Fruit fly (Drosophila melanogaster) whole organism, embryonic: ENCODE results near the gene mei-P26.

Experiments
- Aef1 ChIP-seq: fragments of 200-800 bp; sonication (Bioruptor generic); IDR thresholded peaks from 3 replicates; pipeline ENCODE4 v1.3.6; 2022; ENCODE audit warnings: missing biosample characterization, missing genetic modification characterization
- Bgb ChIP-seq: fragments of 200-800 bp; sonication (Bioruptor generic); IDR thresholded peaks from 2 replicates; pipeline ENCODE4 v1.3.6; 2022; ENCODE audit warnings: missing biosample characterization, missing genetic modification characterization; ENCODE audit not compliant: partially characterized antibody
- CG10565 ChIP-seq: fragments of 200-800 bp; sonication (Bioruptor generic); optimal IDR thresholded peaks from 3 replicates; lab custom pipeline; 2016; ENCODE audit warnings: missing biosample characterization, mild to moderate bottlenecking, missing genetic modification characterization
- CG11085 ChIP-seq: fragments of 200-800 bp; sonication (Bioruptor generic); IDR thresholded peaks from 2 replicates; pipeline ENCODE4 v1.3.6; 2022; ENCODE audit warnings: missing biosample characterization, missing genetic modification characterization
- CG14014 ChIP-seq: fragments of 200-800 bp; sonication (Bioruptor generic); IDR thresholded peaks from 2 replicates; pipeline ENCODE4 v1.3.6; 2022; ENCODE audit warnings: missing biosample characterization, missing genetic modification characterization
- CG14441 ChIP-seq: fragments of 200-800 bp; sonication (Bioruptor generic); IDR thresholded peaks from 2 replicates; pipeline ENCODE4 v1.3.6; 2022; ENCODE audit warnings: missing biosample characterization, missing genetic modification characterization
- CG14667 ChIP-seq: fragments of 200-800 bp; sonication (Bioruptor generic); IDR thresholded peaks from 2 replicates; pipeline ENCODE4 v1.3.6; 2022; ENCODE audit warnings: missing biosample characterization, missing genetic modification characterization
- CG14710 ChIP-seq: fragments of 200-800 bp; sonication (Bioruptor generic); optimal IDR thresholded peaks from 3 replicates; lab custom pipeline; 2019; ENCODE audit warnings: missing biosample characterization, mild to moderate bottlenecking, missing genetic modification characterization, moderate library complexity
- CG15011 ChIP-seq: fragments of 200-800 bp; sonication (Bioruptor generic); optimal IDR thresholded peaks from 3 replicates; lab custom pipeline; 2018; ENCODE audit warnings: missing biosample characterization, mild to moderate bottlenecking, missing genetic modification characterization
- CG15696 ChIP-seq: fragments of 200-800 bp; sonication (Bioruptor generic); optimal IDR thresholded peaks from 2 replicates; lab custom pipeline; 2019; ENCODE audit warnings: missing biosample characterization, mild to moderate bottlenecking, missing genetic modification characterization, moderate library complexity
- CG34224 ChIP-seq: fragments of 200-800 bp; sonication (Bioruptor generic); IDR thresholded peaks from 3 replicates; pipeline ENCODE4 v1.3.6; 2022; ENCODE audit warnings: missing biosample characterization, missing genetic modification characterization; ENCODE audit not compliant: partially characterized antibody
- CG34422 ChIP-seq: fragments of 200-800 bp; sonication (Bioruptor generic); IDR thresholded peaks from 3 replicates; pipeline ENCODE4 v1.3.6; 2022; ENCODE audit warnings: missing biosample characterization, missing genetic modification characterization
- CG4424 ChIP-seq: fragments of 200-800 bp; sonication (Bioruptor generic); optimal IDR thresholded peaks from 3 replicates; lab custom pipeline; 2016; ENCODE audit warnings: missing biosample characterization, missing genetic modification characterization
- CG4854 ChIP-seq: fragments of 200-800 bp; sonication (Bioruptor generic); optimal IDR thresholded peaks from 2 replicates; lab custom pipeline; 2016; ENCODE audit warnings: missing biosample characterization, missing genetic modification characterization, inconsistent platforms
- CG5180 ChIP-seq: fragments of 200-800 bp; sonication (Bioruptor generic); optimal IDR thresholded peaks from 3 replicates; lab custom pipeline; 2017; ENCODE audit warnings: missing biosample characterization, missing genetic modification characterization, mild to moderate bottlenecking, moderate library complexity, missing genetic modification reagents
- CG5953 ChIP-seq: fragments of 200-800 bp; sonication (Bioruptor generic); IDR thresholded peaks from 2 replicates; pipeline ENCODE4 v1.3.6; 2022; ENCODE audit warnings: missing biosample characterization, missing genetic modification characterization
- CG6272 ChIP-seq: fragments of 200-800 bp; sonication (Bioruptor generic); IDR thresholded peaks from 2 replicates; pipeline ENCODE4 v1.3.6; 2022; ENCODE audit warnings: missing biosample characterization, missing genetic modification characterization
- CG6765 ChIP-seq: fragments of 200-800 bp; sonication (Bioruptor generic); optimal IDR thresholded peaks from 3 replicates; lab custom pipeline; 2017; ENCODE audit warnings: missing biosample characterization, mild to moderate bottlenecking, missing genetic modification characterization
- CG8281 ChIP-seq: fragments of 200-800 bp; sonication (Bioruptor generic); optimal IDR thresholded peaks from 2 replicates; lab custom pipeline; 2018; ENCODE audit warnings: missing biosample characterization, mild to moderate bottlenecking, missing genetic modification characterization, moderate library complexity
- CG8359 ChIP-seq: fragments of 200-800 bp; sonication (Bioruptor generic); optimal IDR thresholded peaks from 2 replicates; lab custom pipeline; 2017; ENCODE audit warnings: missing biosample characterization, mild to moderate bottlenecking, missing genetic modification characterization, borderline replicate concordance
- CG9797 ChIP-seq: fragments of 200-800 bp; sonication (Bioruptor generic); optimal IDR thresholded peaks from 3 replicates; lab custom pipeline; 2018; ENCODE audit warnings: missing biosample characterization, mild to moderate bottlenecking, missing genetic modification characterization
- CG9932 ChIP-seq: fragments of 200-800 bp; sonication (Bioruptor generic); IDR thresholded peaks from 2 replicates; pipeline ENCODE4 v1.3.6; 2022; ENCODE audit warnings: missing biosample characterization, missing genetic modification characterization
- CoRest ChIP-seq: fragments of 200-800 bp; sonication (Bioruptor generic); optimal IDR thresholded peaks from 3 replicates; lab custom pipeline; 2018; ENCODE audit warnings: missing biosample characterization, mild to moderate bottlenecking, missing genetic modification characterization, moderate library complexity
- Deaf1 ChIP-seq: fragments of 200-800 bp; optimal IDR thresholded peaks from 3 replicates; lab custom pipeline; 2019; ENCODE audit warnings: missing biosample characterization, mild to moderate bottlenecking, missing genetic modification characterization, moderate library complexity
- Dip2 ChIP-seq: fragments of 200-800 bp; sonication (Bioruptor generic); IDR thresholded peaks from 2 replicates; pipeline ENCODE4 v1.3.6; 2022; ENCODE audit warnings: missing biosample characterization, missing genetic modification characterization
- Drgx ChIP-seq: fragments of 200-800 bp; sonication (Bioruptor generic); IDR thresholded peaks from 2 replicates; pipeline ENCODE4 v1.3.6; 2022; ENCODE audit warnings: missing biosample characterization, missing genetic modification characterization
- Hr39 ChIP-seq: fragments of >200 bp; optimal IDR thresholded peaks from 2 replicates; lab custom pipeline; 2017
- Hr51 ChIP-seq, 2 experiments: fragments of 200-800 bp; sonication (Bioruptor generic); optimal IDR thresholded peaks; 2 replicates in 1 of 2; 3 replicates in 1 of 2; lab custom pipeline; 2016 to 2018; ENCODE audit warnings: missing biosample characterization in 2 of 2, missing genetic modification characterization in 2 of 2, mild to moderate bottlenecking in 1 of 2, moderate library complexity in 1 of 2
- Lhr ChIP-seq: fragments of 200-800 bp; sonication (Bioruptor generic); optimal IDR thresholded peaks from 3 replicates; lab custom pipeline; 2017; ENCODE audit warnings: mild to moderate bottlenecking, missing biosample characterization, missing genetic modification reagents, missing genetic modification characterization
- Lim3 ChIP-seq: fragments of 200-800 bp; sonication (Bioruptor generic); IDR thresholded peaks from 2 replicates; pipeline ENCODE4 v1.3.6; 2022; ENCODE audit warnings: missing biosample characterization, missing genetic modification characterization
- NC2β ChIP-seq: fragments of 200-800 bp; sonication (Bioruptor generic); optimal IDR thresholded peaks from 2 replicates; lab custom pipeline; 2016; ENCODE audit warnings: missing biosample characterization, missing genetic modification characterization
- Opbp ChIP-seq: fragments of 200-800 bp; sonication (Bioruptor generic); IDR thresholded peaks from 3 replicates; pipeline ENCODE4 v1.3.6; 2022; ENCODE audit warnings: missing biosample characterization, missing genetic modification characterization; ENCODE audit not compliant: partially characterized antibody
- Poxn ChIP-seq: fragments of 200-800 bp; sonication (Bioruptor generic); IDR thresholded peaks from 2 replicates; pipeline ENCODE4 v1.3.6; 2022; ENCODE audit warnings: missing biosample characterization, missing genetic modification characterization
- Spps ChIP-seq: fragments of 200-800 bp; sonication (Bioruptor generic); optimal IDR thresholded peaks from 2 replicates; lab custom pipeline; 2018; ENCODE audit warnings: missing biosample characterization, mild to moderate bottlenecking, missing genetic modification characterization
- Tbp ChIP-seq: fragments of >200 bp; optimal IDR thresholded peaks from 2 replicates; lab custom pipeline; 2018; ENCODE audit warnings: missing biosample characterization, missing genetic modification characterization
- amos ChIP-seq: fragments of 200-800 bp; sonication (Bioruptor generic); IDR thresholded peaks from 2 replicates; pipeline ENCODE4 v1.3.6; 2022; ENCODE audit warnings: missing biosample characterization, missing genetic modification characterization; ENCODE audit not compliant: partially characterized antibody
- cas ChIP-seq: fragments of 200-800 bp; sonication (Bioruptor generic); IDR thresholded peaks from 2 replicates; pipeline ENCODE4 v1.3.6; 2022; ENCODE audit warnings: missing biosample characterization, missing genetic modification characterization
- cg ChIP-seq: fragments of 200-800 bp; sonication (Bioruptor generic); optimal IDR thresholded peaks from 3 replicates; lab custom pipeline; 2019; ENCODE audit warnings: missing biosample characterization, mild to moderate bottlenecking, missing genetic modification characterization, moderate library complexity
- chif ChIP-seq, 2 experiments: fragments of 200-800 bp; sonication (Bioruptor generic); optimal IDR thresholded peaks; 3 replicates each; lab custom pipeline; 2016; ENCODE audit warnings: missing biosample characterization in 2 of 2, missing genetic modification characterization in 2 of 2
- chn ChIP-seq: fragments of 200-800 bp; sonication (Bioruptor generic); optimal IDR thresholded peaks from 2 replicates; lab custom pipeline; 2016; ENCODE audit warnings: missing biosample characterization, missing genetic modification characterization
- dan ChIP-seq: fragments of 200-800 bp; sonication (Bioruptor generic); IDR thresholded peaks from 2 replicates; pipeline ENCODE4 v1.3.6; 2022; ENCODE audit warnings: missing biosample characterization, missing genetic modification characterization
- fd64A ChIP-seq: fragments of 200-800 bp; sonication (Bioruptor generic); optimal IDR thresholded peaks from 3 replicates; lab custom pipeline; 2018; ENCODE audit warnings: missing biosample characterization, mild to moderate bottlenecking, missing genetic modification characterization
- grn ChIP-seq: fragments of 200-800 bp; sonication (Bioruptor generic); optimal IDR thresholded peaks from 3 replicates; lab custom pipeline; 2017; ENCODE audit warnings: missing biosample characterization, missing genetic modification characterization
- h ChIP-seq: fragments of >200 bp; optimal IDR thresholded peaks from 2 replicates; lab custom pipeline; 2017
- nerfin-2 ChIP-seq: fragments of 200-800 bp; sonication (Bioruptor generic); IDR thresholded peaks from 2 replicates; pipeline ENCODE4 v1.3.6; 2022; ENCODE audit warnings: missing biosample characterization, missing genetic modification characterization; ENCODE audit not compliant: partially characterized antibody
- pzg ChIP-seq: fragments of 200-800 bp; sonication (Bioruptor generic); optimal IDR thresholded peaks from 3 replicates; lab custom pipeline; 2018; ENCODE audit warnings: missing biosample characterization, mild to moderate bottlenecking, missing genetic modification characterization, moderate library complexity
- run ChIP-seq: fragments of 200-800 bp; sonication (Bioruptor generic); optimal IDR thresholded peaks from 3 replicates; lab custom pipeline; 2018; ENCODE audit warnings: missing biosample characterization, mild to moderate bottlenecking, missing genetic modification characterization
- tgo ChIP-seq: fragments of 200-800 bp; sonication (Bioruptor generic); IDR thresholded peaks from 3 replicates; pipeline ENCODE4 v1.3.6; 2022; ENCODE audit warnings: missing biosample characterization, missing genetic modification characterization
- tio ChIP-seq: fragments of 200-800 bp; sonication (Bioruptor generic); optimal IDR thresholded peaks from 2 replicates; lab custom pipeline; 2017; ENCODE audit warnings: missing biosample characterization, missing genetic modification characterization, inconsistent platforms
- tna ChIP-seq: fragments of 200-800 bp; sonication (Bioruptor generic); IDR thresholded peaks from 2 replicates; pipeline ENCODE4 v1.3.6; 2022; ENCODE audit warnings: missing biosample characterization, missing genetic modification characterization; ENCODE audit not compliant: partially characterized antibody
- ttk ChIP-seq: fragments of 200-800 bp; sonication (Bioruptor generic); IDR thresholded peaks from 2 replicates; pipeline ENCODE4 v2.1.2; 2022; ENCODE audit warnings: missing biosample characterization, missing genetic modification characterization

Gene mei-P26

DNA sequence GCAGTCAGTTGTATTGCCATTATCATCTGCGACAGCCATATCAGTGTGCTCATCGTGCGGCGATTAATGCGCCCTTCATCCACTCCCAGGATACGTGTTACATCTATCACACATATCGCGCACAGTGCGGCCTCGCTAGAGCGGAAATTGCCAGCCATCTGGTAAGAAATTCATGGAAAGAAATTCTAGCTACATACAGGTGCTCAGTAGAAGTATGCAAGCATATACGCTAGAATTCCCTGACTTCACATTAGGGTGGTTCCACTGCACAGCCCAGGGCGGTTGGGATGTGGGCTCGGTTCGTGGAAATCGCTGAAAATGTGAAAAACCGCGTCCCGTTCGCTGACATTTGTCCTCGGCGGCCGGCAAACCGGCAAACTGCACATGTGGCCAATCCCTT is 21.8 kb upstream of the mei-P26 start (continued):
- TF ChIP-seq dan (GFP tag; lab: Robert Waterston, UW) (peak; percentile 76), CG14014 (GFP tag; lab: Robert Waterston, UW) (peak; percentile 79), CG34224 (GFP tag; lab: Robert Waterston, UW) (no peak), Poxn (GFP tag; lab: Robert Waterston, UW) (no peak), Hr39 (lab: Kevin White, UChicago) (no peak), ttk (GFP tag; lab: Robert Waterston, UW) (peak; percentile 83), CG5180 (peak; percentile 71), CG15011 (no peak), CoRest (tag; lab: Kevin White, UChicago) (peak; percentile 72), tio (GFP tag; lab: Kevin White, UChicago) (no peak), CG8359 (GFP tag; lab: Kevin White, UChicago) (peak; percentile 55), Lhr (GFP tag; lab: Kevin White, UChicago) (peak; percentile 3), pzg (GFP tag; lab: Kevin White, UChicago) (peak; percentile 10), Spps (peak; percentile 31), run (tag; lab: Kevin White, UChicago) (peak; percentile 22), grn (GFP tag; lab: Kevin White, UChicago) (peak; percentile 31), CG6765 (GFP tag; lab: Kevin White, UChicago) (peak; percentile 43), nerfin-2 (GFP tag; lab: Robert Waterston, UW) (no peak), Opbp (GFP tag; lab: Robert Waterston, UW) (no peak), Dip2 (no peak), Tbp (no peak), CG14667 (GFP tag; lab: Robert Waterston, UW) (peak; percentile 88), CG14441 (GFP tag; lab: Robert Waterston, UW) (peak; percentile 86), Drgx (GFP tag; lab: Robert Waterston, UW) (peak; percentile 87), CG9797 (GFP tag; lab: Kevin White, UChicago) (no peak), CG10565 (GFP tag; lab: Kevin White, UChicago) (no peak), CG4424 (GFP tag; lab: Kevin White, UChicago) (peak; percentile 75), h (lab: Kevin White, UChicago) (no peak), chif (GFP tag; optimal IDR thresholded peaks at IDR 0.05; lab: Kevin White, UChicago) (peak; percentile 28 to 82), Bgb (no peak), CG6272 (GFP tag; lab: Robert Waterston, UW) (peak; percentile 83), CG9932 (GFP tag; lab: Robert Waterston, UW) (peak; percentile 72), CG5953 (GFP tag; lab: Robert Waterston, UW) (peak; percentile 65), Lim3 (GFP tag; lab: Robert Waterston, UW) (peak; percentile 32; the same call in 1 of the 2 replicates), tna (GFP tag; lab: Robert Waterston, UW) (no peak), Hr51 (GFP tag; optimal IDR thresholded peaks at IDR 0.05; lab: Kevin White, UChicago) (peak; percentile 23 to 60), Aef1 (peak; percentile 75), cg (GFP tag; lab: Kevin White, UChicago) (no peak), CG11085 (GFP tag; lab: Robert Waterston, UW) (peak; percentile 75), tgo (GFP tag; lab: Robert Waterston, UW) (peak; percentile 80), CG4854 (peak; percentile 58), amos (GFP tag; lab: Robert Waterston, UW) (no peak), Deaf1 (tag; lab: Kevin White, UChicago) (peak; percentile 10), cas (GFP tag; lab: Robert Waterston, UW) (no peak), chn (GFP tag; lab: Kevin White, UChicago) (peak; percentile 78), CG34422 (GFP tag; lab: Robert Waterston, UW) (peak; percentile 88), fd64A (peak; percentile 56), CG8281 (tag; lab: Kevin White, UChicago) (peak; percentile 26), CG15696 (tag; lab: Kevin White, UChicago) (peak; percentile 82), CG14710 (tag; lab: Kevin White, UChicago) (peak; percentile 68), NC2β (GFP tag; lab: Kevin White, UChicago) (peak; percentile 72)
